Fruit fly (Drosophila melanogaster): ENCODE results near the gene CG11693.

dm6 chr3R:8313038-8313437 is 2.5 kb upstream of the CG11693 start, which contains the start of gene CG7483:
- TF ChIP-seq insv (optimal IDR thresholded peaks at IDR 0.05) (no peak), psq (optimal IDR thresholded peaks at IDR 0.05) (no peak), h (optimal IDR thresholded peaks at IDR 0.05) (no peak)

Measured in Kc167 (cell line).